Fruit fly (Drosophila melanogaster) whole organism, pupa: ENCODE results near the gene mip130.

Source experiments
- CG10348 ChIP-seq: fragments of 200-800 bp; sonication (Bioruptor generic); IDR thresholded peaks from 2 replicates; pipeline ENCODE4 v1.3.6; 2022; ENCODE audit warnings: missing biosample characterization, missing genetic modification characterization
- CG13204 ChIP-seq: fragments of 200-800 bp; sonication (Bioruptor generic); optimal IDR thresholded peaks from 2 replicates; lab custom pipeline; 2018; ENCODE audit warnings: missing biosample characterization, mild to moderate bottlenecking, missing genetic modification characterization, moderate library complexity
- CG14655 ChIP-seq: fragments of 200-800 bp; sonication (Bioruptor generic); optimal IDR thresholded peaks from 3 replicates; lab custom pipeline; 2017; ENCODE audit warnings: mild to moderate bottlenecking, missing biosample characterization, missing genetic modification reagents, missing genetic modification characterization
- CG34367 ChIP-seq: fragments of 200-800 bp; sonication (Bioruptor generic); optimal IDR thresholded peaks from 2 replicates; lab custom pipeline; 2018; ENCODE audit warnings: missing biosample characterization, mild to moderate bottlenecking, missing genetic modification characterization
- CG4496 ChIP-seq: fragments of 200-800 bp; sonication (Bioruptor generic); IDR thresholded peaks from 3 replicates; pipeline ENCODE4 v1.3.6; 2022; ENCODE audit warnings: missing biosample characterization, missing genetic modification characterization
- CG8159 ChIP-seq: fragments of 200-800 bp; sonication (Bioruptor generic); optimal IDR thresholded peaks from 3 replicates; lab custom pipeline; 2018; ENCODE audit warnings: missing biosample characterization, mild to moderate bottlenecking, missing genetic modification characterization, moderate library complexity
- CG9948 ChIP-seq: fragments of 200-800 bp; sonication (Bioruptor generic); optimal IDR thresholded peaks from 2 replicates; lab custom pipeline; 2018; ENCODE audit warnings: missing biosample characterization, mild to moderate bottlenecking, missing genetic modification characterization, moderate library complexity
- EcR ChIP-seq: fragments of 200-800 bp; sonication (Bioruptor generic); optimal IDR thresholded peaks from 3 replicates; lab custom pipeline; 2019; ENCODE audit warnings: missing biosample characterization, missing genetic modification characterization, mild to moderate bottlenecking, moderate library complexity, missing genetic modification reagents
- Pif1B ChIP-seq: fragments of 200-800 bp; sonication (Bioruptor generic); optimal IDR thresholded peaks from 3 replicates; lab custom pipeline; 2016; ENCODE audit warnings: missing biosample characterization, missing genetic modification characterization
- Snoo ChIP-seq: fragments of 200-800 bp; sonication (Bioruptor generic); optimal IDR thresholded peaks from 3 replicates; lab custom pipeline; 2017; ENCODE audit warnings: missing biosample characterization, mild to moderate bottlenecking, missing genetic modification characterization, inconsistent platforms
- fd96Ca ChIP-seq: fragments of 200-800 bp; sonication (Bioruptor generic); IDR thresholded peaks from 3 replicates; pipeline ENCODE4 v1.3.6; 2022; ENCODE audit warnings: missing biosample characterization, missing genetic modification characterization

DNA sequence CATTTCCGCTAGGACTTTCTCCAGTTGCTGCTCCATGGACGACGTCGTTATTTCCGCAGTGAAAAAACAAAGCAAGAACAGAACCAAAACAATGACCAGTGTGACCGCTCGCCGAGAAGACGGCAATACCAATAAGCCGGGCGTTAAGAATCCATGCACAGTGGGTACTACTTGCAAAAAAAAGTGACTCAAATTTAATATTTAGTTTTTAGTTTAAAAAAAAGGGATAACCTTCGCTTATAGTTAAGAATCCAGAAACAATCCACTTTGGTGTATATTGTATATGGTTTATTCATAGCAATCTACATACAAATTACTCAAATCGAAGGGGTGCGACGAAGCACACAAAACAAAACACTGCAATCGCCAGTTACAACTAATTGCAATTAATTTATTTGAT lies 49.2 kb upstream of the mip130 start, which contains the start of gene Lamtor5:
- TF ChIP-seq CG13204 (GFP tag; lab: Kevin White, UChicago) (no peak), CG10348 (GFP tag; lab: Robert Waterston, UW) (no peak), CG14655 (no peak), EcR (GFP tag; lab: Kevin White, UChicago) (no peak), CG4496 (GFP tag; lab: Robert Waterston, UW) (peak; percentile 66), fd96Ca (GFP tag; lab: Robert Waterston, UW) (peak; percentile 53; the same call in 2 of the 3 replicates), CG9948 (peak; percentile 27), Pif1B (GFP tag; lab: Kevin White, UChicago) (peak; percentile 55), CG8159 (tag; lab: Kevin White, UChicago) (peak; percentile 51), CG34367 (tag; lab: Kevin White, UChicago) (peak; percentile 20), Snoo (tag; lab: Kevin White, UChicago) (peak; percentile 30)
